Worm (Caenorhabditis elegans) whole organism, L3 larva: ENCODE results near the gene inx-8.

ENCODE experiments used
- ama-1 ChIP-seq: fragments of 150-350 bp; optimal IDR thresholded peaks from 2 replicates; lab custom pipeline; 2018
- ceh-16 ChIP-seq: sonication (generic microtip); optimal IDR thresholded peaks from 2 replicates; lab custom pipeline; 2017; ENCODE audit warnings: missing biosample characterization, missing genetic modification characterization
- ceh-28 ChIP-seq: fragments of 150-350 bp; optimal IDR thresholded peaks from 2 replicates; lab custom pipeline; 2014; ENCODE audit warnings: missing biosample characterization, missing genetic modification reagents, missing genetic modification characterization
- ceh-82 ChIP-seq: fragments of 150-350 bp; optimal IDR thresholded peaks from 2 replicates; lab custom pipeline; 2014; ENCODE audit warnings: missing biosample characterization, missing genetic modification characterization
- daf-12 ChIP-seq: fragments of 150-350 bp; optimal IDR thresholded peaks from 2 replicates; lab custom pipeline; 2014; ENCODE audit warnings: missing biosample characterization, missing genetic modification reagents, missing genetic modification characterization
- egl-5 ChIP-seq: fragments of 150-350 bp; optimal IDR thresholded peaks from 2 replicates; lab custom pipeline; 2017; ENCODE audit warnings: missing biosample characterization, missing genetic modification reagents, missing genetic modification characterization, inconsistent platforms
- elt-1 ChIP-seq: fragments of 150-350 bp; optimal IDR thresholded peaks from 2 replicates; lab custom pipeline; 2014; ENCODE audit warnings: missing biosample characterization, missing genetic modification characterization
- elt-2 ChIP-seq: sonication (generic microtip); optimal IDR thresholded peaks from 2 replicates; lab custom pipeline; 2016; ENCODE audit warnings: missing genetic modification reagents, mild to moderate bottlenecking, missing genetic modification characterization, missing compliant biosample characterization
- fkh-10 ChIP-seq: sonication (generic microtip); optimal IDR thresholded peaks from 2 replicates; lab custom pipeline; 2017; ENCODE audit warnings: missing biosample characterization, missing genetic modification reagents, missing genetic modification characterization
- hmg-11 ChIP-seq: sonication (generic microtip); optimal IDR thresholded peaks from 2 replicates; lab custom pipeline; 2016; ENCODE audit warnings: missing genetic modification characterization, missing compliant biosample characterization
- lin-15B ChIP-seq: fragments of 150-350 bp; optimal IDR thresholded peaks from 2 replicates; lab custom pipeline; 2014; ENCODE audit warnings: missing biosample characterization, missing genetic modification characterization
- lin-39 ChIP-seq: fragments of 150-350 bp; optimal IDR thresholded peaks from 2 replicates; lab custom pipeline; 2018; ENCODE audit warnings: missing biosample characterization, missing genetic modification reagents, missing genetic modification characterization
- lsy-12 ChIP-seq: sonication (generic microtip); optimal IDR thresholded peaks from 2 replicates; lab custom pipeline; 2016; ENCODE audit warnings: mild to moderate bottlenecking, missing genetic modification characterization, missing compliant biosample characterization
- mdl-1 ChIP-seq: fragments of 150-350 bp; optimal IDR thresholded peaks from 2 replicates; lab custom pipeline; 2014; ENCODE audit warnings: missing biosample characterization, missing genetic modification characterization
- mml-1 ChIP-seq: fragments of 150-350 bp; sonication (generic microtip); optimal IDR thresholded peaks from 3 replicates; lab custom pipeline; 2014; ENCODE audit warnings: missing biosample characterization, missing genetic modification characterization
- nfya-1 ChIP-seq: sonication (generic microtip); optimal IDR thresholded peaks from 2 replicates; lab custom pipeline; 2017; ENCODE audit warnings: missing genetic modification characterization, mild to moderate bottlenecking, missing compliant biosample characterization, antibody characterized with exemption, moderate library complexity; ENCODE audit not compliant: insufficient read depth
- nhr-11 ChIP-seq: fragments of 150-350 bp; optimal IDR thresholded peaks from 2 replicates; lab custom pipeline; 2014; ENCODE audit warnings: missing biosample characterization, missing genetic modification characterization
- nhr-12 ChIP-seq: fragments of 150-350 bp; optimal IDR thresholded peaks from 2 replicates; lab custom pipeline; 2014; ENCODE audit warnings: missing biosample characterization, missing genetic modification characterization
- nhr-23 ChIP-seq: fragments of 150-350 bp; optimal IDR thresholded peaks from 2 replicates; lab custom pipeline; 2014; ENCODE audit warnings: missing biosample characterization, missing genetic modification reagents, missing genetic modification characterization
- nhr-28 ChIP-seq: fragments of 150-350 bp; optimal IDR thresholded peaks from 2 replicates; lab custom pipeline; 2014; ENCODE audit warnings: missing biosample characterization, missing genetic modification characterization
- nhr-43 ChIP-seq: sonication (generic microtip); optimal IDR thresholded peaks from 2 replicates; lab custom pipeline; 2016; ENCODE audit warnings: mild to moderate bottlenecking, missing genetic modification characterization, missing compliant biosample characterization; ENCODE audit not compliant: poor library complexity, severe bottlenecking
- nhr-67 ChIP-seq: fragments of 150-350 bp; optimal IDR thresholded peaks from 2 replicates; lab custom pipeline; 2014; ENCODE audit warnings: missing biosample characterization, missing genetic modification characterization
- nhr-76 ChIP-seq: fragments of 150-350 bp; sonication (generic microtip); optimal IDR thresholded peaks from 5 replicates; lab custom pipeline; 2014; ENCODE audit warnings: missing biosample characterization, missing genetic modification characterization
- pha-4 ChIP-seq: fragments of 150-350 bp; optimal IDR thresholded peaks from 2 replicates; lab custom pipeline; 2014; ENCODE audit warnings: missing biosample characterization, missing genetic modification reagents, missing genetic modification characterization
- pqm-1 ChIP-seq: fragments of 150-350 bp; optimal IDR thresholded peaks from 2 replicates; lab custom pipeline; 2017; ENCODE audit warnings: missing biosample characterization, missing genetic modification characterization, inconsistent platforms
- skn-1 ChIP-seq: fragments of 150-350 bp; optimal IDR thresholded peaks from 2 replicates; lab custom pipeline; 2014; ENCODE audit warnings: missing biosample characterization, missing genetic modification characterization
- snpc-4 ChIP-seq: fragments of 150-350 bp; optimal IDR thresholded peaks from 2 replicates; lab custom pipeline; 2014; ENCODE audit warnings: missing biosample characterization, missing genetic modification characterization
- tbx-2 ChIP-seq: sonication (generic microtip); optimal IDR thresholded peaks from 2 replicates; lab custom pipeline; 2016; ENCODE audit warnings: mild to moderate bottlenecking, missing genetic modification characterization, missing compliant biosample characterization
- unc-62 ChIP-seq: fragments of 150-350 bp; sonication (generic microtip); optimal IDR thresholded peaks from 4 replicates; lab custom pipeline; 2014; ENCODE audit warnings: missing biosample characterization, missing genetic modification reagents, missing genetic modification characterization
- zag-1 ChIP-seq: fragments of 150-350 bp; optimal IDR thresholded peaks from 2 replicates; lab custom pipeline; 2014; ENCODE audit warnings: missing biosample characterization, missing genetic modification characterization
- ztf-4 ChIP-seq: fragments of 150-350 bp; optimal IDR thresholded peaks from 2 replicates; lab custom pipeline; 2014; ENCODE audit warnings: missing biosample characterization, missing genetic modification characterization

Gene inx-8

DNA sequence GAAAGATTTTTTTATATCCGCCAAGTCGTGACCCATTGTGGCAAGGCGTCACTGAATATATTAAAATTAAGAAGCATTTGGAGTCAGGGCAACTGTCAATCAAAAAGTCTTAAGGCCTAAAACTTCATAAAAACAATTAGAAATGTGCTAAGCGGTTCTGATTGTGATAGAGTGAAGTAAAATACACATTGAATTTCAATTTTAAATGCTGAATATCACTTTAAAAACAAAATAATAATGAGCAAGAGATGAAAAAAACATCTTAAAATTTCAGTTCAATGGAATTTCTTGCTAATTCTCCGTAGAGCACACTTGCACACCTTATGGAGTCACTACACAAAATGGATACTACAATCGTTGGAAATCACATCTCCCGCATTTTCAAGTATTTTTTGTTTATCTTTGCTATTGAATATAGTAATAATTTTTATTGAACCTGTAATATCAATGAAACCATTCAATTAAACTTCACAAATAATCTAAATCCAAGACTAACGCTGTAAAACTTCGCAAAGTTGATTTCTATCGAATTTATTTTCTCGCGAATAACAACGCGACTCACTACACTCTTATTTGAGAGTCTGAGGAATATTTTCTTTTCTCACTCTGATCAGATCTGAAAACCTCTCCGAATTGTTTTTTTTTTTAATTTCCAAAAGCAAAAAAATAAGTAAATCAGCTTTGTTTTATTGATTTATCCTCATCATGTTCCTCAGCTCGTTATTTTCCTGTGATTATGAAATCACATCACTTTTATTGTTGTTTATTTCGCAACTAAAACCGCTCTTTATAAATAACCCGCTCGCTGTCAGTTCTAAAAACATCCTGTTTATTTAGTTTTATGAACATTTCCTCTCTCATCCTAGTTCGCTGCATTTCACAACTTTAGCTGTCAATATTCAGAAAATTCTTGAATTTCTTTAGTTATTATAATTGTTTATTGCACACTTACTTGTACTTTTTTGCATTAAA lies 37.9 kb upstream of the inx-8 start, which contains the start of gene mars-1 (continued):
- no peak for TF ChIP-seq nhr-12 (tag; lab: Kevin White, UChicago)
- TF ChIP-seq ceh-28 (tag; lab: Kevin White, UChicago) = no peak
- peak; percentile 10 for TF ChIP-seq hmg-11 (tag; lab: Kevin White, UChicago)
- TF ChIP-seq ceh-16 (tag; lab: Kevin White, UChicago) = no peak
- TF ChIP-seq snpc-4 (tag; lab: Kevin White, UChicago) = peak; percentile 18
- TF ChIP-seq ztf-4 = no peak
- peak; percentile 76 for TF ChIP-seq pha-4 (tag; lab: Kevin White, UChicago)
- peak; percentile 58 for TF ChIP-seq nfya-1 (tag; lab: Kevin White, UChicago)
- no peak for TF ChIP-seq mdl-1 (tag; lab: Kevin White, UChicago)
- TF ChIP-seq pqm-1 (tag; lab: Kevin White, UChicago) = no peak
- TF ChIP-seq ceh-82 = no peak
- peak; percentile 32 for TF ChIP-seq elt-2
- TF ChIP-seq skn-1 (tag; lab: Kevin White, UChicago) = peak; percentile 39

DNA sequence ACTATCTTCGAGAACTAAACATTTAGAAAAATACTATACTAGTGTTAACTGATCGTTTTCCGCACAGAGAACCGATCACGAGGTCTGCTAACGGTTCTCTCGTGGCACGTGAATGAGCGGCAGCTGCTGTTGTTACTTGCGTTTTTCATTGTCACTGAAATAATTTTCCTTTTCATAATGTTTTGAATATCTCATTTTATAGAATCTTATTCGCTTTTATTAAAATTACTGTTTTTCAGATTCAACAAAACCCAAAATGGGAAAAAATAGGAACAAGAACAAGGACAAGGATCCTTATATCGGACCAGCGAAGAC lies 37.3 kb upstream of the inx-8 start, which contains the start of gene F58B3.6:
TSS of gene F58B3.6 (plus strand) at position 240 of the 315 bp plus-strand sequence.
- TF ChIP-seq lsy-12 (tag; lab: Kevin White, UChicago) (no peak), elt-2 (peak; percentile 7), nfya-1 (tag; lab: Kevin White, UChicago) (peak; percentile 8), zag-1 (tag; lab: Kevin White, UChicago) (no peak), mml-1 (tag; lab: Kevin White, UChicago) (no peak), nhr-23 (tag; lab: Kevin White, UChicago) (peak; percentile 40)

DNA sequence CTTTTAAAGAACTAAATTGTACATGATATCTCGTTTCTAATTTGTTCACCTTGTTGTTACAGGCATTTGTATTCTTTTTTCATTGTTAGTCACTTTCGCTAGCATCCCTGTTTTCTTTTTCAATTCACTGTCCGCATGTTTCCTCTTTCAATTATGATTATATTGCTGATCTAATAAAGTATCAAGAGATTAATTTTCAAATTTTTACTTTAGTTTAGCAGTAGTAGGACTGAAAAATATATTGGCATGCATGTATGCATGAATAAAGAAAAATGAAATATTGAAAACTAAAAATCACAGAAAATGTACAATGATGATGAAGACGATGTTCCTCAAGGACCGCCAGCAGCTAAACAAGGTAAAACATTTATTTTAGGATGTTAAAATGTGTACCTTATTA lies 35.6 kb upstream of the inx-8 start, which contains the start of gene rbm-17:
TSS of gene rbm-17 (plus strand) at position 301 of the 400 bp plus-strand sequence.
- TF ChIP-seq nhr-67 (tag; lab: Kevin White, UChicago) (no peak), unc-62 (GFP tag; lab: Kevin White, UChicago) (no peak), lin-39 (tag; lab: Kevin White, UChicago) (no peak), nhr-43 (no peak), elt-2 (no peak), elt-1 (tag; lab: Kevin White, UChicago) (no peak), zag-1 (tag; lab: Kevin White, UChicago) (no peak), nhr-11 (tag; lab: Kevin White, UChicago) (no peak), nhr-76 (no peak), fkh-10 (no peak), egl-5 (tag; lab: Kevin White, UChicago) (no peak), tbx-2 (tag; lab: Kevin White, UChicago) (no peak), nhr-28 (tag; lab: Kevin White, UChicago) (no peak)

DNA sequence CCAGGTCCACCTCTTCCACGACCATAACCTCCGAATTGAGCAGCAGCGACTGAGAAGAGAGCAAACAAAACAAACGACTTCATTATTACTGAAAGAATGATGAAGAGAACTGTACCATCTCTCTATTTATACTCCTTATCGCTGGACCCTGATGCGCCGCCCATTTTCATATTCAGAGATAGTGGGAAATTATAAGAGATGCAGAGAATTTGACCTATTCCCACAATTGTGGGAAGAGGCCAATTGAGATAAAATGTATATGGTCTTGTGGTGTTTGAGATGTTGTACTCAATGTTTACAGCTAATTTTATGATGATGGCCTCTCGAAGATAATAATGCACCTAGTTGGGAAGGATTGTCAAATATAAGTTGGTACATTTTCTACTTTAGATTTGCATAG lies 32.7 kb upstream of the inx-8 start, which contains the start of gene ttr-50:
TSS of gene ttr-50 (minus strand) at position 101 of the 400 bp plus-strand sequence.
- no peak for TF ChIP-seq nhr-11 (tag; lab: Kevin White, UChicago)
- no peak for TF ChIP-seq daf-12 (tag; lab: Kevin White, UChicago)
- TF ChIP-seq unc-62 (GFP tag; lab: Kevin White, UChicago) = no peak
- no peak for TF ChIP-seq nhr-76
- TF ChIP-seq pqm-1 (tag; lab: Kevin White, UChicago) = no peak
- no peak for TF ChIP-seq lin-15B (tag; lab: Kevin White, UChicago)
- no peak for TF ChIP-seq lsy-12 (tag; lab: Kevin White, UChicago)
- no peak for TF ChIP-seq ama-1 (lab: Kevin White, UChicago)
- no peak for TF ChIP-seq skn-1 (tag; lab: Kevin White, UChicago)
- TF ChIP-seq elt-2 = no peak

DNA sequence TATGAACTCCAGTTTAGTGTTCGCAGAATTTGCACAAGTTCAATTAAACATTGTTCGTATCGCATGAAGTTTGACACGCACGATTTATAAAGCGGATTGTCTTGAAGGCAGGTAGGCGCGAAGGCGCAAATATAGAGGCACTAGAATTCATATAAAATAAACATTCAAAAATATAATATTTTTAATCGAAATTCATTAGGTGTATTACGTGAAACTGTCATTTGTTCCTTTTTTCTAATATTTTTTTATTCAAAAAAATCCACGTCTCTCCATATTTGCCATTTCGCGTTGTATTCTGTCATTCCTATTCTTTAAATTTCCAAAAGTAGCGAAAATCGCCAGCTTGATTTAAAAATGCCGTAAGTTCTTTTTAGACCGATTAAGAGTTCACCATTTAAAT lies 31.8 kb upstream of the inx-8 start, which contains the start of gene ZK809.1:
TSS of gene ZK809.1 (plus strand) at position 301 of the 400 bp plus-strand sequence.
- TF ChIP-seq ceh-28 (tag; lab: Kevin White, UChicago) (no peak), lin-39 (tag; lab: Kevin White, UChicago) (no peak)
